Worm (Caenorhabditis elegans) whole organism, L2 larva: ENCODE results near the gene lys-8.
"Not testable (repeated sequence)": the region's sequence is repeated elsewhere in the genome, so short reads cannot be mapped to it uniquely, and the experiment has no call there.

Source experiments
- C34F6.9 ChIP-seq: fragments of 150-350 bp; optimal IDR thresholded peaks from 2 replicates; lab custom pipeline; 2014; ENCODE audit warnings: missing biosample characterization, missing genetic modification characterization
- R02D3.7 ChIP-seq: fragments of 150-350 bp; optimal IDR thresholded peaks from 2 replicates; lab custom pipeline; 2014; ENCODE audit warnings: missing biosample characterization, missing genetic modification characterization
- Y55F3AM.14 ChIP-seq: fragments of 200-800 bp; sonication (Bioruptor generic); optimal IDR thresholded peaks from 2 replicates; lab custom pipeline; 2018; ENCODE audit warnings: mild to moderate bottlenecking, missing genetic modification characterization, missing compliant biosample characterization
- alr-1 ChIP-seq: fragments of 150-350 bp; optimal IDR thresholded peaks from 2 replicates; lab custom pipeline; 2014; ENCODE audit warnings: missing biosample characterization, missing genetic modification characterization
- aly-2 ChIP-seq: fragments of 150-350 bp; optimal IDR thresholded peaks from 2 replicates; lab custom pipeline; 2014; ENCODE audit warnings: missing biosample characterization, missing genetic modification characterization
- ama-1 ChIP-seq: fragments of 150-350 bp; optimal IDR thresholded peaks from 2 replicates; lab custom pipeline; 2018; ENCODE audit warnings: inconsistent platforms
- ceh-16 ChIP-seq: fragments of 150-350 bp; optimal IDR thresholded peaks from 2 replicates; lab custom pipeline; 2014; ENCODE audit warnings: missing biosample characterization, missing genetic modification characterization
- crh-2 ChIP-seq: sonication (generic microtip); optimal IDR thresholded peaks from 2 replicates; lab custom pipeline; 2017; ENCODE audit warnings: missing biosample characterization, missing genetic modification characterization
- elt-1 ChIP-seq: fragments of 150-350 bp; optimal IDR thresholded peaks from 2 replicates; lab custom pipeline; 2014; ENCODE audit warnings: missing biosample characterization, missing genetic modification characterization
- fos-1 ChIP-seq: fragments of 150-350 bp; optimal IDR thresholded peaks from 2 replicates; lab custom pipeline; 2014; ENCODE audit warnings: missing biosample characterization, missing genetic modification characterization
- gmeb-1 ChIP-seq: fragments of 150-350 bp; optimal IDR thresholded peaks from 2 replicates; lab custom pipeline; 2014; ENCODE audit warnings: missing biosample characterization, missing genetic modification characterization
- lin-11 ChIP-seq: fragments of 150-350 bp; sonication (generic microtip); optimal IDR thresholded peaks from 2 replicates; lab custom pipeline; 2014; ENCODE audit warnings: missing biosample characterization, missing genetic modification characterization, inconsistent platforms, mixed read lengths
- lin-13 ChIP-seq: fragments of 150-350 bp; optimal IDR thresholded peaks from 2 replicates; lab custom pipeline; 2014; ENCODE audit warnings: missing biosample characterization, missing genetic modification reagents, missing genetic modification characterization
- nhr-10 ChIP-seq: sonication (generic microtip); optimal IDR thresholded peaks from 2 replicates; lab custom pipeline; 2017; ENCODE audit warnings: missing biosample characterization, missing genetic modification characterization
- nhr-129 ChIP-seq: fragments of 150-350 bp; optimal IDR thresholded peaks from 2 replicates; lab custom pipeline; 2014; ENCODE audit warnings: missing biosample characterization, missing genetic modification characterization
- nhr-21 ChIP-seq: fragments of 150-350 bp; optimal IDR thresholded peaks from 2 replicates; lab custom pipeline; 2014; ENCODE audit warnings: missing biosample characterization, missing genetic modification characterization
- sem-4 ChIP-seq: fragments of 150-350 bp; optimal IDR thresholded peaks from 2 replicates; lab custom pipeline; 2014; ENCODE audit warnings: missing biosample characterization, missing genetic modification reagents, missing genetic modification characterization
- skn-1 ChIP-seq: sonication (generic microtip); optimal IDR thresholded peaks from 2 replicates; lab custom pipeline; 2017; ENCODE audit warnings: missing biosample characterization, missing genetic modification characterization
- sma-3 ChIP-seq: sonication (generic microtip); optimal IDR thresholded peaks from 2 replicates; lab custom pipeline; 2016; ENCODE audit warnings: missing genetic modification reagents, missing genetic modification characterization, missing compliant biosample characterization
- sma-9 ChIP-seq, 2 experiments: fragments of 150-350 bp in 1 of 2; sonication (generic microtip) in 1 of 2; optimal IDR thresholded peaks; 2 replicates each; lab custom pipeline; 2014 to 2016; ENCODE audit warnings: missing genetic modification characterization in 2 of 2, mild to moderate bottlenecking in 1 of 2, missing biosample characterization in 1 of 2, missing compliant biosample characterization in 1 of 2, missing genetic modification reagents in 1 of 2, moderate library complexity in 1 of 2
- unc-55 ChIP-seq: fragments of 150-350 bp; sonication (generic microtip); optimal IDR thresholded peaks from 3 replicates; lab custom pipeline; 2014; ENCODE audit warnings: missing biosample characterization, missing genetic modification reagents, missing genetic modification characterization

The lys-8 gene

DNA sequence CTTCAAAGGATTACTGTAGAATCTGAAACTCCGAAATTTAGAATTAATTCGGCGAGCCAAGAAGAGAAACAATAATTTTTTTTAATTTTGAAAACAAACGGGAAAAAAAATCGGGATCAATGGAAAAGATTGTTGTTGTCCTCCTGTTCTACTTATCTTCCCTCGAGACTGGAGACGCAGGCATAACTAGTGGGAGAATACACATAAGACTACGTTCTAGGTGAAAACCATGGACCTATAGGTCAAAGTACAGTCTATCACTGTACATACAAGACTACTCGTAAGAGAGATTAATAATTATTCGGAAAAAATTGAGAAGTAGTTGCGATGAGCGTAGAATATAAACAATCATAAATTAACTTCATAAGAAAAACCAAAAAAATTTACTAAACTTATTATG, 33.3 kb downstream of the lys-8 start, which contains the start of gene dhs-6:
dhs-6 (minus strand) TSS at position 22 of the 400 bp plus-strand sequence.
- TF ChIP-seq nhr-10 (tag; lab: Kevin White, UChicago) (no peak), fos-1 (tag; lab: Kevin White, UChicago) (peak; percentile 13), ama-1 (lab: Kevin White, UChicago) (no peak), sma-9 (GFP tag; optimal IDR thresholded peaks at IDR 0.05; lab: Kevin White, UChicago) (peak; percentile 32), sma-9 (tag; optimal IDR thresholded peaks at IDR 0.05; lab: Kevin White, UChicago) (no peak)
- TF ChIP-seq, all 48 proteins: peak for 2

DNA sequence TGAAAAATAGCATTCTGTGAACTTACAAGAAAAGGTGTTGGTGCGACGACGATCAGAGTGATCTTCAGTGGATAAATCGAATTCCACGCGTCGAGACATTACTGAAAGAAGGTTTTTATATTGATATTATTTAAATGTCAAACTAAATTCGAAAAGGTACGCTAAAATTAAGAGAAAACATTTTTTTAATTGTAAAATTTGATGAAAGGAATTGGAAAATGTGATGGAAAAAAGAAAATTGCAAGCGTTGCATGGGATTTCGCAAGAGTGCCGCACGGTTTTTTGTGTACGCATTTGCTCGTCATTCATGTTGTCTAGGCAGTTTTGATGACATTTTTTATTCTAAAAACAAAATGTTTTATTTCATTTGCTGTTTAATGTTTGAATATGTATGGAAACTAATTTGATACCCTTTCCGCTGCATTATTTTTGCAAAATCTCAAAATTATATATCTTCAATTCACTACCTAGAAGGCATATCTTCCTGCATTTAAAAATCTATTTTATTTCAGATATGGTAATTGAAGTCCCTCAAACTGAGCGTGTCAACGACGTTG, 36.5 kb downstream of the lys-8 start, which contains the start of the genes eif-3.L and npl-4.2:
eif-3.L (minus strand) TSS at position 101 of the 557 bp plus-strand sequence.
npl-4.2 (plus strand) TSS at position 507 of the 557 bp plus-strand sequence.
- TF ChIP-seq ama-1 (lab: Kevin White, UChicago); nhr-21 (tag; lab: Kevin White, UChicago); elt-1: not testable (repeated sequence)

DNA sequence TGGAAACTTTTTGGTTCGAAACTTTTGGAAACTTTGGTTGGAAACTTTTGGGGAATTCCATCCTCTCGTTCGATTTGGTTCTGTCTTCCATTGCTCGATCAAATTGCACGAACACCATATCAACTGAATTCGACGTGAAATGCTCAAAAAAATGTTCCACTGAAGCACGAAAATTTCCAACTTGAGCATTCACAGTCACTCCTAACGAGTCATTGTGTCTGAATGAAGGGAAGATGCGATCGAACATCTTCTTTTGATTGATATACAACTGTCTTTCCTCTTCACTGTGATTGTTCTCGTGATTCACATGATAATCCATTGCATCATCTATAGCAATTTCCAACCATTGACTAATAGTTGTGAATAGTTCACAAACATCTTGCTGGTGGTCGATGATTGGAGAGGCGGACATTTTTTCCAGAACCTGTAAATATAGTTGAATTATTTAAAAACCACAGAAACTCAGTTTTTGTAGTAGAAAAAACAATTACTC, 42.4 kb downstream of the lys-8 start, which contains the start of gene F59E12.15:
F59E12.15 (minus strand) TSS at position 51 of the 493 bp plus-strand sequence.
- TF ChIP-seq crh-2 (tag; lab: Kevin White, UChicago) (no peak), nhr-129 (tag; lab: Kevin White, UChicago) (peak; percentile 93)

DNA sequence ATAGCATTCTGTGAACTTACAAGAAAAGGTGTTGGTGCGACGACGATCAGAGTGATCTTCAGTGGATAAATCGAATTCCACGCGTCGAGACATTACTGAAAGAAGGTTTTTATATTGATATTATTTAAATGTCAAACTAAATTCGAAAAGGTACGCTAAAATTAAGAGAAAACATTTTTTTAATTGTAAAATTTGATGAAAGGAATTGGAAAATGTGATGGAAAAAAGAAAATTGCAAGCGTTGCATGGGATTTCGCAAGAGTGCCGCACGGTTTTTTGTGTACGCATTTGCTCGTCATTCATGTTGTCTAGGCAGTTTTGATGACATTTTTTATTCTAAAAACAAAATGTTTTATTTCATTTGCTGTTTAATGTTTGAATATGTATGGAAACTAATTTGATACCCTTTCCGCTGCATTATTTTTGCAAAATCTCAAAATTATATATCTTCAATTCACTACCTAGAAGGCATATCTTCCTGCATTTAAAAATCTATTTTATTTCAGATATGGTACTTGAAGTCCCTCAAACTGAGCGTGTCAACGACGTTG, 44.9 kb downstream of the lys-8 start, which contains the start of the genes F59E12.6 and npl-4.1:
F59E12.6 (minus strand) TSS at position 101 of the 551 bp plus-strand sequence.
npl-4.1 (plus strand) TSS at position 501 of the 551 bp plus-strand sequence.
- not testable (repeated sequence) for TF ChIP-seq sma-3 (GFP tag; lab: Kevin White, UChicago); sem-4; R02D3.7 (tag; lab: Kevin White, UChicago)
- TF ChIP-seq, all 48 proteins: peak for 0; not testable (repeated sequence) for 48

DNA sequence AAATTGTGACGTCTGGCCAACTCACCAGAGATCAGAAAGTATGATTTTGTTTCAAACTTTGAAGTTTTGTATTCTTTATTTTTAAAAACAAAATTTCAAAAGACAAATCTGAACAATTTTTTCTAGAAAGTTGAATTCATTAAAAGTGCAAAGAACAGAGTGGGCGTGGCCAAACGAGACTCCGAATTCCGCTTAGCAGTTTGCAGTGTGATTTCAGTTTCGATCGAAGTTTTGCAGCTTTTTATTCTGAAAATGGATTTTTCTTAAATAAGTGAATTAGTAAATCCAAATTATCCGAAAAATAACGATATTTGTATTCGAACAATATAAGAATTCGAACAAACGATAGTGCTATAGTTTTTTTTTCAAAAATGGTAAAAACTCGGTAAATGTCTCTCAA, 47.5 kb downstream of the lys-8 start:
- peak; percentile 60 for TF ChIP-seq C34F6.9 (tag; lab: Kevin White, UChicago)
- TF ChIP-seq Y55F3AM.14, result no peak
- peak; percentile 13 for TF ChIP-seq gmeb-1 (tag; lab: Kevin White, UChicago)

DNA sequence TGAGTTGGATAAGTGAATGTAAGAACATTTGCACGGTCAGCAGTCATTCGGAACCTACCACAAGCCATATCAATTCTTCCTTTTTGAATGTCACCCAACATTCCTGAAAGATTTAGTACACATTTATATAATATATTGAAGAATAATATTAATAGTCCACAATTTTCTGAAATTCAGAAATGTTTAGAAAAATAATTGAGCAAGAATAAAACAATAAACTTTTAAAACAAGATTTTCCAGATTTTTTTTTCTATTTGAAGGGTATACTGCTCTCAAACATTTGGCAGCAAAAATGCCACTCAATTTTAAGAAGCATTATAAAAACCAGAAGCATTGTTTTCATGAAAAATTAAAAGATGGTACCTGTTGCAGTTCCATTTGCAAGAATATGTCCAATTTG, 50.8 kb downstream of the lys-8 start, which contains the start of gene F59E12.8:
F59E12.8 (minus strand) TSS at position 101 of the 400 bp plus-strand sequence.
- no peak for TF ChIP-seq alr-1 (tag; lab: Kevin White, UChicago)
- no peak for TF ChIP-seq aly-2 (tag; lab: Kevin White, UChicago)
- TF ChIP-seq unc-55 (GFP tag; lab: Kevin White, UChicago), result no peak
- no peak for TF ChIP-seq ceh-16 (tag; lab: Kevin White, UChicago)
- no peak for TF ChIP-seq skn-1 (tag; lab: Kevin White, UChicago)
- no peak for TF ChIP-seq lin-11 (tag; lab: Kevin White, UChicago)
- TF ChIP-seq lin-13, result no peak
